Worm (Caenorhabditis elegans) whole organism, young adult: ENCODE data around the gene K09F6.10.

Source experiments
- F33H1.4 ChIP-seq: fragments of 200-800 bp; sonication (Bioruptor generic); IDR thresholded peaks from 2 replicates; pipeline ENCODE4 v1.3.6; 2022; ENCODE audit warnings: missing genetic modification reagents, missing genetic modification characterization, missing compliant biosample characterization
- F57C9.4 ChIP-seq: sonication (generic microtip); optimal IDR thresholded peaks from 2 replicates; lab custom pipeline; 2017; ENCODE audit warnings: mild to moderate bottlenecking, missing genetic modification characterization, missing compliant biosample characterization
- T07F8.4 ChIP-seq: sonication (generic microtip); optimal IDR thresholded peaks from 2 replicates; lab custom pipeline; 2016; ENCODE audit warnings: mild to moderate bottlenecking, missing genetic modification characterization, moderate library complexity, missing compliant biosample characterization
- atf-7 ChIP-seq: sonication (generic microtip); optimal IDR thresholded peaks from 2 replicates; lab custom pipeline; 2017; ENCODE audit warnings: mild to moderate bottlenecking, missing genetic modification characterization, missing compliant biosample characterization
- ekl-4 ChIP-seq: fragments of 200-800 bp; sonication (Bioruptor generic); IDR thresholded peaks from 2 replicates; pipeline ENCODE4 v1.3.6; 2022; ENCODE audit warnings: missing genetic modification reagents, missing genetic modification characterization, missing compliant biosample characterization
- ets-4 ChIP-seq: fragments of 200-800 bp; sonication (Bioruptor generic); optimal IDR thresholded peaks from 2 replicates; lab custom pipeline; 2018; ENCODE audit warnings: mild to moderate bottlenecking, missing genetic modification characterization, missing compliant biosample characterization
- lir-1 ChIP-seq: fragments of 200-800 bp; sonication (Bioruptor generic); conservative IDR thresholded peaks from 2 replicates; pipeline ENCODE4 v1.3.6; 2022; ENCODE audit warnings: missing genetic modification reagents, missing genetic modification characterization, missing compliant biosample characterization

DNA sequence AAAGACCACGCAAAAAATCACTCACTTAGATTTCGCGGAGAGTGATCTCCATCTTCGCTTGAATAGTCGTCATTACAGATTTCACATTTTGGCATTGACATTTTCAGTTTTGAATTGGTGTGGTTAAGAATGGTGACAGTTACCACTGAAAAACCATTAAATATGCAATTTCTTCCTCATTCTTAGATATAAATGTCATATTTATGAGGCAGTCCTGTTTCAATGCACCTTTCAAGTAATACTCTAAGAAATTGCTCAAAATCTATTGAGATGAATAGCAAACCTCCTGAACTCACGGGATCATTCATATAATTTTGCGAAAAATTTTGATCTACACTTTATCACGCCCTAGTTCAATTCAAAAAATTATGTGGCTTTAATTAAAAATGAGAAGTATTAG is 3.3 kb upstream of the K09F6.10 start, which contains the start of gene K09F6.7:
- TF ChIP-seq T07F8.4 (tag; lab: Kevin White, UChicago), result no peak
- no peak for TF ChIP-seq atf-7 (tag; lab: Kevin White, UChicago)
- TF ChIP-seq F57C9.4, result no peak
- TF ChIP-seq lir-1 (GFP tag; lab: Robert Waterston, UW), result no peak
- TF ChIP-seq ekl-4, result no peak
- TF ChIP-seq F33H1.4 (GFP tag; lab: Robert Waterston, UW), result no peak
- no peak for TF ChIP-seq ets-4 (GFP tag; lab: Kevin White, UChicago)
